Worm (Caenorhabditis elegans) whole organism, L4 larva: ENCODE measurements around the gene srh-246.

Source experiments
- F26F4.8 ChIP-seq: fragments of 200-800 bp; sonication (Bioruptor generic); conservative IDR thresholded peaks from 2 replicates; pipeline ENCODE4 v1.3.6; 2022; ENCODE audit warnings: missing genetic modification characterization, missing compliant biosample characterization
- arid-1 ChIP-seq: fragments of 200-800 bp; sonication (Bioruptor generic); conservative IDR thresholded peaks from 2 replicates; pipeline ENCODE4 v1.3.6; 2022; ENCODE audit warnings: missing genetic modification reagents, missing genetic modification characterization, missing compliant biosample characterization
- ces-1 ChIP-seq: fragments of 150-350 bp; sonication (generic microtip); optimal IDR thresholded peaks from 4 replicates; lab custom pipeline; 2014; ENCODE audit warnings: missing biosample characterization, missing genetic modification reagents, missing genetic modification characterization
- ctbp-1 ChIP-seq: fragments of 200-800 bp; sonication (Bioruptor generic); IDR thresholded peaks from 2 replicates; pipeline ENCODE4 v1.3.6; 2022; ENCODE audit warnings: missing genetic modification reagents, missing genetic modification characterization, missing compliant biosample characterization
- daf-19 ChIP-seq: fragments of 200-800 bp; sonication (Bioruptor generic); conservative IDR thresholded peaks from 2 replicates; pipeline ENCODE4 v1.3.6; 2022; ENCODE audit warnings: missing genetic modification characterization, missing compliant biosample characterization
- dmd-9 ChIP-seq: fragments of 200-800 bp; sonication (Bioruptor generic); IDR thresholded peaks from 2 replicates; pipeline ENCODE4 v1.3.6; 2022; ENCODE audit warnings: missing genetic modification reagents, missing genetic modification characterization, missing compliant biosample characterization
- hlh-11 ChIP-seq: fragments of 200-800 bp; sonication (Bioruptor generic); optimal IDR thresholded peaks from 2 replicates; lab custom pipeline; 2018; ENCODE audit warnings: mild to moderate bottlenecking, missing genetic modification characterization, missing compliant biosample characterization
- hmg-1.1 ChIP-seq: fragments of 200-800 bp; sonication (Bioruptor generic); IDR thresholded peaks from 2 replicates; pipeline ENCODE4 v1.3.6; 2022; ENCODE audit warnings: missing genetic modification reagents, missing genetic modification characterization, missing compliant biosample characterization
- jun-1 ChIP-seq: fragments of 150-350 bp; optimal IDR thresholded peaks from 2 replicates; lab custom pipeline; 2014; ENCODE audit warnings: missing biosample characterization, missing genetic modification reagents, missing genetic modification characterization
- lin-15B ChIP-seq: fragments of 150-350 bp; sonication (generic microtip); optimal IDR thresholded peaks from 3 replicates; lab custom pipeline; 2014; ENCODE audit warnings: missing biosample characterization, missing genetic modification characterization
- mes-2 ChIP-seq: sonication (generic microtip); optimal IDR thresholded peaks from 2 replicates; lab custom pipeline; 2016; ENCODE audit warnings: missing genotype, mild to moderate bottlenecking, missing genetic modification characterization, missing compliant biosample characterization; ENCODE audit not compliant: poor library complexity, severe bottlenecking
- mxl-3 ChIP-seq: fragments of 200-800 bp; sonication (Bioruptor generic); optimal IDR thresholded peaks from 2 replicates; lab custom pipeline; 2018; ENCODE audit warnings: mild to moderate bottlenecking, missing genetic modification characterization, missing compliant biosample characterization
- nhr-25 ChIP-seq: sonication (generic microtip); optimal IDR thresholded peaks from 2 replicates; lab custom pipeline; 2017; ENCODE audit warnings: missing genetic modification characterization, mild to moderate bottlenecking, missing compliant biosample characterization, antibody characterized with exemption, moderate library complexity, borderline replicate concordance; ENCODE audit not compliant: insufficient read depth
- pha-4 ChIP-seq, 2 experiments: fragments of 150-350 bp in 1 of 2; fragments of 200-800 bp in 1 of 2; sonication (Bioruptor generic) in 1 of 2; IDR thresholded peaks in 1 of 2; optimal IDR thresholded peaks in 1 of 2; 2 replicates each; pipeline versions ENCODE4 v1.3.6 to Lab custom; 2014 to 2022; ENCODE audit warnings: missing genetic modification characterization in 2 of 2, missing genetic modification reagents in 2 of 2, missing biosample characterization in 1 of 2, missing compliant biosample characterization in 1 of 2
- pqm-1 ChIP-seq: sonication (generic microtip); optimal IDR thresholded peaks from 2 replicates; lab custom pipeline; 2017; ENCODE audit warnings: missing biosample characterization, missing genetic modification characterization
- set-16 ChIP-seq: fragments of 200-800 bp; sonication (Bioruptor generic); IDR thresholded peaks from 2 replicates; pipeline ENCODE4 v1.3.6; 2022; ENCODE audit warnings: missing genetic modification reagents, missing genetic modification characterization, missing compliant biosample characterization
- snpc-1.2 ChIP-seq: fragments of 200-800 bp; sonication (Bioruptor generic); IDR thresholded peaks from 2 replicates; pipeline ENCODE4 v1.3.6; 2022; ENCODE audit warnings: missing genetic modification reagents, missing genetic modification characterization, missing compliant biosample characterization
- unc-130 ChIP-seq: sonication (generic microtip); optimal IDR thresholded peaks from 2 replicates; lab custom pipeline; 2016; ENCODE audit warnings: missing genetic modification reagents, missing genetic modification characterization, missing compliant biosample characterization
- zip-11 ChIP-seq: fragments of 200-800 bp; sonication (Bioruptor generic); IDR thresholded peaks from 2 replicates; pipeline ENCODE4 v1.3.6; 2022; ENCODE audit warnings: missing genetic modification characterization, missing compliant biosample characterization

The srh-246 gene

DNA sequence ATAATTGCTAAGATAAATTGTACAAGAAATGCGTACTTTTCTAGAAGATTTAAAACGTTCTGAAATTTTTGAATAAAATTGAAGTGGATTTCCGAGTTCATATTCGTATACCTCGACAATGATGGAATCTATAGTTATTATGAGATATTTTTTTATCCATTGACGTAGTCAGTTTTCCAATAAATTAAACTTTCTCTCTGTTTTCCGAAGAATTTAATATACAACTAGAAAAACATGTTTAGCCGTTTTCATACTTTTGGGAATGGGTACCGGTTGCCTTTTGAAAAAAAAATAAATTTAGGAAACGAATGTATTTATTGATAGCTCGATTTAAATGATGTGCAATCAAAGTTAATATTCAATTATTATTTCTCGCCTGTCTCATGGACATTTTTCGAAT is 48.7 kb downstream of the srh-246 start, which contains the start of gene srw-109:
Gene srw-109, minus strand, starts transcription at position 101 of the 400 bp plus-strand sequence.
- TF ChIP-seq nhr-25 (tag; lab: Kevin White, UChicago) (no peak), unc-130 (GFP tag; lab: Kevin White, UChicago) (no peak), daf-19 (GFP tag; lab: Robert Waterston, UW) (no peak), arid-1 (GFP tag; lab: Robert Waterston, UW) (no peak), pha-4 (GFP tag; IDR thresholded peaks at IDR 0.05; lab: Robert Waterston, UW) (no peak), pha-4 (tag; optimal IDR thresholded peaks at IDR 0.05; lab: Kevin White, UChicago) (no peak), dmd-9 (GFP tag; lab: Robert Waterston, UW) (no peak), hlh-11 (no peak), jun-1 (tag; lab: Kevin White, UChicago) (no peak), pqm-1 (no peak), hmg-1.1 (GFP tag; lab: Robert Waterston, UW) (no peak), mes-2 (tag; lab: Kevin White, UChicago) (no peak), zip-11 (no peak), ces-1 (GFP tag; lab: Kevin White, UChicago) (no peak), mxl-3 (GFP tag; lab: Kevin White, UChicago) (no peak), set-16 (GFP tag; lab: Robert Waterston, UW) (no peak), snpc-1.2 (GFP tag; lab: Robert Waterston, UW) (no peak), lin-15B (tag; lab: Kevin White, UChicago) (no peak), ctbp-1 (GFP tag; lab: Robert Waterston, UW) (no peak), F26F4.8 (GFP tag; lab: Robert Waterston, UW) (no peak)
